Worm (Caenorhabditis elegans): Measurements from ENCODE around the gene C09F5.3.

- TF ChIP-seq zfp-2 (tag; optimal IDR thresholded peaks at IDR 0.05): no peak
- no peak for TF ChIP-seq nhr-102 (tag; optimal IDR thresholded peaks at IDR 0.05)
- TF ChIP-seq lin-15B (tag; optimal IDR thresholded peaks at IDR 0.05): no peak
- TF ChIP-seq snpc-4 (tag; optimal IDR thresholded peaks at IDR 0.05): no peak
- TF ChIP-seq nhr-10 (tag; optimal IDR thresholded peaks at IDR 0.05): no peak
- TF ChIP-seq nhr-25 (tag; optimal IDR thresholded peaks at IDR 0.05; ENCODE audit: borderline replicate concordance, insufficient read depth): no peak
- TF ChIP-seq Y105C5A.15 (GFP tag; IDR thresholded peaks at IDR 0.05): no peak
- no peak for TF ChIP-seq ama-1 (optimal IDR thresholded peaks at IDR 0.05)
- no peak for TF ChIP-seq fkh-10 (GFP tag; optimal IDR thresholded peaks at IDR 0.05)
These were observed 26.9 kb upstream of the C09F5.3 start, which contains the start of gene W02B3.7 for ce11 chrIII:691933-692332.
